Fruit fly (Drosophila melanogaster): Measurements from ENCODE around the gene Vps36.

DNA sequence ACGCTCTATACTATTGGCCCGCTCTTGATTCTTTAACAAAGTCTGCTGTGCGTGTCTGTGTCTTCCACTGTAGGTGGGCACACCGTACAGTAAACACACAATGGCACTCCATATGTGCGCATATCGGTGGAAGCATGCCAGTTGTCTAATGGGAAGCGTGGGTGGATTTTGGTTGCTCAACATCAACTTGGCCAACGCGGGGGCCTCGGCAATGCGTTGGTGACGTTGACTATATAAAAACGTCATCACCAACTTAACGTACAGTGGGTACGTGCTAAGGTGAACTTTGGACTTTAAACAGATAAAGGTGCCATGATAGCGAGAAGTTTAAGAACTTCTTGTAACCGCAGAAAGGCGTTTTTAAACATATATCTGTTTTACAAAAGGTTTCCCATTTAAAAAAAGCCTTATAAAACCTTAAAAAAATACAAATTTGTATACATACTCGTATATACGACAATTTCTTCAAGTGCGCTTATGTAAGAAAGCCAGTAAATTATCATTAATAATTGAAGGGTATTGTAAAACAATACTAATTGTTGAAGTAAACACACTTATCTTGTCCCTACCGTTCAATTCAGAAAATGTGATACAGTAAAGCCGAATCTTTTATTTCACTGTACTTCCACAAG lies 33.2 kb downstream of the Vps36 start:
- TF ChIP-seq usp (GFP tag; optimal IDR thresholded peaks at IDR 0.05): no peak
- TF ChIP-seq psq (optimal IDR thresholded peaks at IDR 0.05): no peak
- no peak for TF ChIP-seq pan (optimal IDR thresholded peaks at IDR 0.05)
- no peak for TF ChIP-seq CG8478 (optimal IDR thresholded peaks at IDR 0.05)

Measured in whole organism.